Worm (Caenorhabditis elegans): ENCODE results near the gene F21C10.3.

The F21C10.3 gene

DNA sequence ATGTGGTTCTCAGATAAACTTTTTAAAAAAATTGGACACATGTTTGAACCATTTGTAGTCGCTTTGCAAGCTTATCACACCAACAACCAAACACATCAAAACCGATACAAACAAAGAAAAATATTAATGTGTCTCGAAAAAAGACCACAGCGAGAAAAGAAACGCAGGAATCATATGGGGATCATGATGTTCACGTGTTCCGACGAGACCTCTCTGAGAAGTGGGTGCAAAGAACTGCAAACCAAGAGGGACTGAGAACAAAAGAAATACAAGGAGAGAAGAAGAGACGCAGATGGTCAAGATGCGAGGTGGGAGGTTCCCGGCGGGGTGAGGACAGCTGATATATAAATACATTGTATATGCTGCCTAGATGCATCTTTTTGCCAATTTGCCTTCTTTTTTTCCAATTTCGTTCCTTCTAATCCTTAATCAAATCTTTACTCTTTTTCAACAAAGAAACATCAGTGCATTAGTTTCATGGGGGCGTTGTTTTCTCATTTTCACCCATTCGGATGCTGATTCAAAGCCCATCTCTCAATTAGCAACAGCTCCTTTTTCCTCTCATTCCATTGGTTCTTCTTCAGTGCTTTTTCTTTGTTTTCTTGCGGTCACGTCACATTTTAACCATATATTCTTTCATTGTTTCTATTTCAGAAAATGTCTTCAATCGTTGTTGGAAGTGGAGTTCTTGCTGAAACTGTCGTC is 32.1 kb upstream of the F21C10.3 start, which contains the start of gene F21C10.10 (continued):
- TF ChIP-seq F13H6.1 (tag; optimal IDR thresholded peaks at IDR 0.05) (no peak), dve-1 (tag; optimal IDR thresholded peaks at IDR 0.05) (peak; percentile 37), hlh-8 (tag; optimal IDR thresholded peaks at IDR 0.05) (peak; percentile 46), sox-2 (GFP tag; IDR thresholded peaks at IDR 0.05) (peak; percentile 40; the same call in 1 of the 2 replicates), unc-86 (tag; optimal IDR thresholded peaks at IDR 0.05) (no peak), ceh-31 (tag; optimal IDR thresholded peaks at IDR 0.05) (peak; percentile 41), ceh-48 (tag; optimal IDR thresholded peaks at IDR 0.05) (no peak), ref-2 (tag; optimal IDR thresholded peaks at IDR 0.05) (peak; percentile 74), ahr-1 (tag; optimal IDR thresholded peaks at IDR 0.05) (no peak)

DNA sequence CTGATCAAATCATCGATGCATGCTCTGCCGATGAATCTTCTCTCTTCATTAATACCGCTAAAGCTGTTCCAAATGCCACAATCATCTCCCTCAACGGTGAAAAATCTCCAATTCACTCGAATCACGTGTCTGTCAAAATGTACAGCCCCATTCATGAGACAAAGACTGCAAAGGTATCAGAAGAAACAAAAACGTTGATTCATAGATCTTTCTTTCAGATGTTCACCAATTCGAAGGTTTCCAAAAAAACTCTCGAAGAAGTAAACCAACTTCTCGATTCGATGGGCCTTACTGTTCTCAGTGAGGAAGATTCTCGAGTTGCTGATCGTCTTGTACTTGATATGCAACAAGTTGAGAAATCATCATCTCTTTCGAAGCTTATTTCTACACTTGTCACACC is 31.2 kb upstream of the F21C10.3 start:
- TF ChIP-seq elt-2 (tag; optimal IDR thresholded peaks at IDR 0.05), result no peak
- TF ChIP-seq nfya-1 (tag; optimal IDR thresholded peaks at IDR 0.05), result no peak
- no peak for TF ChIP-seq unc-42 (tag; optimal IDR thresholded peaks at IDR 0.05)
- TF ChIP-seq ceh-31 (tag; optimal IDR thresholded peaks at IDR 0.05), result no peak
- TF ChIP-seq nhr-11 (tag; optimal IDR thresholded peaks at IDR 0.05), result no peak
- no peak for TF ChIP-seq pat-9 (tag; optimal IDR thresholded peaks at IDR 0.05)
- TF ChIP-seq ceh-22 (tag; optimal IDR thresholded peaks at IDR 0.05), result no peak
- TF ChIP-seq fkh-6 (tag; optimal IDR thresholded peaks at IDR 0.05), result no peak
- no peak for TF ChIP-seq C38D4.7 (GFP tag; optimal IDR thresholded peaks at IDR 0.05)
- TF ChIP-seq elt-4 (tag; optimal IDR thresholded peaks at IDR 0.05), result no peak
- no peak for TF ChIP-seq pha-4 (tag; optimal IDR thresholded peaks at IDR 0.05)
- no peak for TF ChIP-seq ceh-14 (tag; optimal IDR thresholded peaks at IDR 0.05)
- TF ChIP-seq unc-55 (GFP tag; optimal IDR thresholded peaks at IDR 0.05), result no peak
- TF ChIP-seq pha-2 (tag; optimal IDR thresholded peaks at IDR 0.05), result no peak
- no peak for TF ChIP-seq npax-4 (tag; optimal IDR thresholded peaks at IDR 0.05)
- no peak for TF ChIP-seq ceh-34 (tag; optimal IDR thresholded peaks at IDR 0.05)
- TF ChIP-seq pqm-1 (tag; optimal IDR thresholded peaks at IDR 0.05), result no peak
- no peak for TF ChIP-seq odd-2 (tag; optimal IDR thresholded peaks at IDR 0.05)

DNA sequence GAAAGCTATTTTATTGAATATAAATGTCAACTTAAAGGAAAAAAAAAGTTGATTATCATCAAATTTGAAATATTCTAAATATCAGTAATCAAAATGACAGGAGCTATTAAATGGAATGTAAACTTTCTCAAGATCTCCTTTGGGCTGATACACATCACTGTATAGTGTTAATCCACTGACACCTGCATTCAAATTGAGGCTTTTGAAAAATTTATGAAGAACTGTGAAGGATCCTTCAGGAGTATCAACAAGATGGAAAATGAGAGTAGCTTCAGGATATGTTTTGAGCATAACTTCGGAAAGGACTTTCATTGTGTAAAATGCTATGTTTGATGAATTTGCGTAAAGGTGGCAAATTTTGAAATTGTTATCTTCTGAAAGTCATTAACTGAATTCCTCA is 30.7 kb upstream of the F21C10.3 start:
- TF ChIP-seq pha-4 (tag; optimal IDR thresholded peaks at IDR 0.05), result no peak
- TF ChIP-seq ceh-30 (tag; optimal IDR thresholded peaks at IDR 0.05), result no peak
- no peak for TF ChIP-seq rnt-1 (tag; optimal IDR thresholded peaks at IDR 0.05)
- TF ChIP-seq ceh-24 (tag; optimal IDR thresholded peaks at IDR 0.05), result no peak
- TF ChIP-seq C08G9.2 (tag; optimal IDR thresholded peaks at IDR 0.05), result no peak

DNA sequence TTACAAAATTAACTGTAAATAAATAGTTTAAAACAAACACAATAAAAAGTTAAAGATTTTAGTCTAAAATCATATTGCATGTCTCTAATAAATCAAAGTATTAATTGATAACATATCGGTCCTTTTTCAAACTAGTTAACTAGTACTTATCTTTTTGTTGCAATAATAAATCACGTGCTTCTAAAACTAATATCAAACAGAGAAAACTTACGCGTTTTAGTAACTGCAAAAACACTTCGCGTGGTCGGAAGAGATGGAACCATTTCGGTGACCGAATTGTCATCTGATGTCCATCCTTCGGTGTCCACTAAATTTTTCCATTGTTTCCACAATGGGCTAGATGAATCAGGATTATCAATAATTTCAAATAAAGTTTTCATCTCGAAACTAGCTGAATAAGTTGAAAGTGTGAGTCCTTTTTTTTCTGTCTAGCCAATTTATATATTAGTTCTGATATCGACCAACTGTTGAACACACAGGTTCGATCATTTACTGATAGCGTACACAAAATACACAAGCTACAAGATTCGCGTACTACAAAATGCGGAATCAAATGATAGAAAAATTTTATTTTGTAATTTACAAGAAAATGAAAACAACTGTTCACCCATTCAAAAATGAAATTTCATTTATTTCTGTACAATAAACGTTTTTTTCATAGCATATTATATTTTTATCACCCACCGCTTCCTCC is 29.4 kb upstream of the F21C10.3 start, which contains the start of gene F21C10.9:
Gene F21C10.9, minus strand, starts transcription at position 417 of the 694 bp plus-strand sequence.
- TF ChIP-seq pha-4 (tag; optimal IDR thresholded peaks at IDR 0.05), result no peak
- no peak for TF ChIP-seq ref-2 (tag; optimal IDR thresholded peaks at IDR 0.05)
- TF ChIP-seq ttx-3 (tag; optimal IDR thresholded peaks at IDR 0.05), result no peak
- TF ChIP-seq nfya-1 (tag; optimal IDR thresholded peaks at IDR 0.05), result no peak
- TF ChIP-seq pros-1 (tag; optimal IDR thresholded peaks at IDR 0.05), result no peak
- TF ChIP-seq fkh-6 (tag; optimal IDR thresholded peaks at IDR 0.05), result no peak
- TF ChIP-seq hlh-13 (GFP tag; optimal IDR thresholded peaks at IDR 0.05), result no peak
- TF ChIP-seq elt-4 (tag; optimal IDR thresholded peaks at IDR 0.05), result no peak
- TF ChIP-seq ceh-45 (GFP tag; IDR thresholded peaks at IDR 0.05), result no peak
- TF ChIP-seq ceh-22 (tag; optimal IDR thresholded peaks at IDR 0.05), result no peak
- TF ChIP-seq unc-3 (GFP tag; conservative IDR thresholded peaks at IDR 0.05), result no peak
- TF ChIP-seq unc-3 (tag; optimal IDR thresholded peaks at IDR 0.05), result no peak
- no peak for TF ChIP-seq hlh-6 (tag; optimal IDR thresholded peaks at IDR 0.05)
- no peak for TF ChIP-seq ceh-30 (tag; optimal IDR thresholded peaks at IDR 0.05)
- no peak for TF ChIP-seq K09A11.1 (tag; optimal IDR thresholded peaks at IDR 0.05; ENCODE audit: insufficient read depth)
- TF ChIP-seq Y22D7AL.16 (tag; optimal IDR thresholded peaks at IDR 0.05), result no peak
- TF ChIP-seq tbx-7 (tag; optimal IDR thresholded peaks at IDR 0.05), result no peak
- TF ChIP-seq ets-4 (tag; optimal IDR thresholded peaks at IDR 0.05), result no peak
